Fruit fly (Drosophila melanogaster) whole organism, prepupa: ENCODE data around the gene Cyp4ac1.
A peak's percentile ranks its signal among the peaks of the same experiment; 100 is the strongest.

ENCODE experiments used
- Blimp-1 ChIP-seq: fragments of 200-800 bp; sonication (Bioruptor generic); optimal IDR thresholded peaks from 3 replicates; lab custom pipeline; 2017; ENCODE audit warnings: missing biosample characterization, missing genetic modification characterization, mild to moderate bottlenecking, moderate library complexity, missing genetic modification reagents
- CG10669 ChIP-seq: fragments of 200-800 bp; sonication (Bioruptor generic); optimal IDR thresholded peaks from 3 replicates; lab custom pipeline; 2018; ENCODE audit warnings: missing biosample characterization, mild to moderate bottlenecking, missing genetic modification characterization, moderate library complexity
- CG11762 ChIP-seq: fragments of 200-800 bp; sonication (Bioruptor generic); optimal IDR thresholded peaks from 3 replicates; lab custom pipeline; 2016; ENCODE audit warnings: missing biosample characterization, missing genetic modification characterization; ENCODE audit not compliant: insufficient read depth
- CG1621 ChIP-seq: fragments of 200-800 bp; sonication (Bioruptor generic); optimal IDR thresholded peaks from 3 replicates; lab custom pipeline; 2018; ENCODE audit warnings: missing biosample characterization, mild to moderate bottlenecking, missing genetic modification characterization
- CG16779 ChIP-seq: fragments of 200-800 bp; sonication (Bioruptor generic); optimal IDR thresholded peaks from 3 replicates; lab custom pipeline; 2017; ENCODE audit warnings: missing biosample characterization, mild to moderate bottlenecking, missing genetic modification characterization
- CG3032 ChIP-seq: fragments of 200-800 bp; optimal IDR thresholded peaks from 2 replicates; lab custom pipeline; 2019; ENCODE audit warnings: missing biosample characterization, mild to moderate bottlenecking, missing genetic modification characterization, moderate library complexity
- CG31627 ChIP-seq: fragments of 200-800 bp; sonication (Bioruptor generic); optimal IDR thresholded peaks from 3 replicates; lab custom pipeline; 2016; ENCODE audit warnings: missing biosample characterization, missing genetic modification characterization
- CG32006 ChIP-seq: fragments of 200-800 bp; sonication (Bioruptor generic); optimal IDR thresholded peaks from 3 replicates; lab custom pipeline; 2017; ENCODE audit warnings: missing biosample characterization, mild to moderate bottlenecking, missing genetic modification characterization
- CG34406 ChIP-seq: fragments of 200-800 bp; sonication (Bioruptor generic); optimal IDR thresholded peaks from 3 replicates; lab custom pipeline; 2016; ENCODE audit warnings: missing biosample characterization, missing genetic modification characterization
- CG6163 ChIP-seq: fragments of 200-800 bp; sonication (Bioruptor generic); IDR thresholded peaks from 3 replicates; pipeline ENCODE4 v1.3.6; 2022; ENCODE audit warnings: missing biosample characterization, missing genetic modification characterization
- CG6276 ChIP-seq: fragments of 200-800 bp; sonication (Bioruptor generic); optimal IDR thresholded peaks from 2 replicates; lab custom pipeline; 2017; ENCODE audit warnings: missing biosample characterization, mild to moderate bottlenecking, missing genetic modification characterization
- CG6808 ChIP-seq: fragments of 200-800 bp; sonication (Bioruptor generic); optimal IDR thresholded peaks from 3 replicates; lab custom pipeline; 2017; ENCODE audit warnings: missing biosample characterization, missing genetic modification characterization, mild to moderate bottlenecking, moderate library complexity, missing genetic modification reagents
- CG6854 ChIP-seq: fragments of 200-800 bp; sonication (Bioruptor generic); optimal IDR thresholded peaks from 2 replicates; lab custom pipeline; 2017; ENCODE audit warnings: missing biosample characterization, mild to moderate bottlenecking, missing genetic modification characterization
- CG8119 ChIP-seq: fragments of 200-800 bp; sonication (Bioruptor generic); IDR thresholded peaks from 3 replicates; pipeline ENCODE4 v1.3.6; 2022; ENCODE audit warnings: missing biosample characterization, missing genetic modification characterization
- CG9139 ChIP-seq: fragments of 200-800 bp; sonication (Bioruptor generic); optimal IDR thresholded peaks from 3 replicates; lab custom pipeline; 2017; ENCODE audit warnings: missing biosample characterization, mild to moderate bottlenecking, missing genetic modification characterization
- Eip75B ChIP-seq: fragments of 200-800 bp; sonication (Bioruptor generic); optimal IDR thresholded peaks from 3 replicates; lab custom pipeline; 2016; ENCODE audit warnings: missing biosample characterization, missing genetic modification characterization
- Eip78C ChIP-seq: fragments of 200-800 bp; sonication (Bioruptor generic); peaks from one replicate; lab custom pipeline; 2016; ENCODE audit warnings: missing biosample characterization, missing genetic modification characterization
- Eip93F ChIP-seq: fragments of 200-800 bp; sonication (Bioruptor generic); optimal IDR thresholded peaks from 2 replicates; lab custom pipeline; 2016; ENCODE audit warnings: missing biosample characterization, mild to moderate bottlenecking, missing genetic modification characterization
- Ets21C ChIP-seq: fragments of 200-800 bp; sonication (Bioruptor generic); optimal IDR thresholded peaks from 3 replicates; lab custom pipeline; 2016; ENCODE audit warnings: missing biosample characterization, missing genetic modification characterization
- Gug ChIP-seq: fragments of 200-800 bp; sonication (Bioruptor generic); IDR thresholded peaks from 2 replicates; pipeline ENCODE4 v1.3.6; 2022; ENCODE audit warnings: missing biosample characterization, missing genetic modification characterization
- Hr4 ChIP-seq: fragments of 200-800 bp; sonication (Bioruptor generic); optimal IDR thresholded peaks from 3 replicates; lab custom pipeline; 2016; ENCODE audit warnings: missing biosample characterization, missing genetic modification characterization
- Lpt ChIP-seq: fragments of 200-800 bp; sonication (Bioruptor generic); optimal IDR thresholded peaks from 3 replicates; lab custom pipeline; 2016; ENCODE audit warnings: missing biosample characterization, missing genetic modification characterization
- Met ChIP-seq: fragments of 200-800 bp; sonication (Bioruptor generic); optimal IDR thresholded peaks from 3 replicates; lab custom pipeline; 2016; ENCODE audit warnings: missing biosample characterization, missing genetic modification characterization
- Smox ChIP-seq: fragments of 200-800 bp; sonication (Bioruptor generic); optimal IDR thresholded peaks from 3 replicates; lab custom pipeline; 2016; ENCODE audit warnings: missing biosample characterization, missing genetic modification characterization
- Sox102F ChIP-seq: fragments of 200-800 bp; sonication (Bioruptor generic); optimal IDR thresholded peaks from 2 replicates; lab custom pipeline; 2016; ENCODE audit warnings: missing biosample characterization, mild to moderate bottlenecking, missing genetic modification characterization
- Sox14 ChIP-seq: fragments of 200-800 bp; sonication (Bioruptor generic); optimal IDR thresholded peaks from 3 replicates; lab custom pipeline; 2016; ENCODE audit warnings: missing biosample characterization, missing genetic modification characterization
- Sox15 ChIP-seq: fragments of 200-800 bp; sonication (Bioruptor generic); optimal IDR thresholded peaks from 3 replicates; lab custom pipeline; 2016; ENCODE audit warnings: missing biosample characterization, missing genetic modification characterization
- dsx ChIP-seq: fragments of 200-800 bp; optimal IDR thresholded peaks from 3 replicates; lab custom pipeline; 2019; ENCODE audit warnings: missing biosample characterization, mild to moderate bottlenecking, missing genetic modification characterization, moderate library complexity; ENCODE audit not compliant: poor library complexity, severe bottlenecking
- esn ChIP-seq: fragments of 200-800 bp; sonication (Bioruptor generic); optimal IDR thresholded peaks from 2 replicates; lab custom pipeline; 2016; ENCODE audit warnings: missing biosample characterization, mild to moderate bottlenecking, missing genetic modification characterization, moderate library complexity
- fd59A ChIP-seq: fragments of 200-800 bp; sonication (Bioruptor generic); optimal IDR thresholded peaks from 2 replicates; lab custom pipeline; 2017; ENCODE audit warnings: missing biosample characterization, mild to moderate bottlenecking, missing genetic modification characterization, missing genetic modification reagents
- fkh ChIP-seq: fragments of 200-800 bp; sonication (Bioruptor generic); optimal IDR thresholded peaks from 3 replicates; lab custom pipeline; 2017; ENCODE audit warnings: missing biosample characterization, mild to moderate bottlenecking, missing genetic modification characterization, moderate library complexity
- lz ChIP-seq: fragments of 200-800 bp; sonication (Bioruptor generic); optimal IDR thresholded peaks from 3 replicates; lab custom pipeline; 2016; ENCODE audit warnings: missing biosample characterization, missing genetic modification characterization
- net ChIP-seq: fragments of 200-800 bp; sonication (Bioruptor generic); optimal IDR thresholded peaks from 3 replicates; lab custom pipeline; 2016; ENCODE audit warnings: missing biosample characterization, missing genetic modification characterization
- salr ChIP-seq, 2 experiments: fragments of 200-800 bp; sonication (Bioruptor generic); optimal IDR thresholded peaks; 3 replicates each; lab custom pipeline; 2016 to 2018; ENCODE audit warnings: missing biosample characterization in 2 of 2, missing genetic modification characterization in 2 of 2, mild to moderate bottlenecking in 1 of 2
- spab ChIP-seq: fragments of 200-800 bp; sonication (Bioruptor generic); optimal IDR thresholded peaks from 2 replicates; lab custom pipeline; 2017; ENCODE audit warnings: missing biosample characterization, mild to moderate bottlenecking, missing genetic modification characterization, missing genetic modification reagents
- ss ChIP-seq, 2 experiments: fragments of 200-800 bp; sonication (Bioruptor generic); optimal IDR thresholded peaks; 2 replicates in 1 of 2; 3 replicates in 1 of 2; lab custom pipeline; 2017 to 2018; ENCODE audit warnings: mild to moderate bottlenecking in 2 of 2, missing biosample characterization in 2 of 2, missing genetic modification characterization in 2 of 2, moderate library complexity in 1 of 2
- svp ChIP-seq: fragments of 200-800 bp; sonication (Bioruptor generic); peaks from one replicate; lab custom pipeline; 2016; ENCODE audit warnings: missing biosample characterization, missing genetic modification characterization
- topi ChIP-seq: fragments of 200-800 bp; sonication (Bioruptor generic); optimal IDR thresholded peaks from 3 replicates; lab custom pipeline; 2016; ENCODE audit warnings: missing biosample characterization, missing genetic modification characterization
- vri ChIP-seq: fragments of 200-800 bp; sonication (Bioruptor generic); optimal IDR thresholded peaks from 3 replicates; lab custom pipeline; 2016; ENCODE audit warnings: missing biosample characterization, mild to moderate bottlenecking, missing genetic modification characterization

Gene Cyp4ac1

dm6 chr2L:5237899-5238566, 25.8 kb upstream of the Cyp4ac1 start (continued):
- TF ChIP-seq CG10669 (GFP tag; lab: Kevin White, UChicago) (peak; percentile 23), dsx (peak; percentile 42), CG31627 (GFP tag; lab: Kevin White, UChicago) (no peak), CG32006 (GFP tag; lab: Kevin White, UChicago) (peak; percentile 5), Lpt (no peak), Eip75B (GFP tag; lab: Kevin White, UChicago) (no peak), vri (GFP tag; lab: Kevin White, UChicago) (no peak), CG8119 (0 out of 3 replicates have a peak, but pooled peaks have one; percentile 17), Smox (GFP tag; lab: Kevin White, UChicago) (peak; percentile 29), net (GFP tag; lab: Kevin White, UChicago) (no peak), lz (GFP tag; lab: Kevin White, UChicago) (peak; percentile 2), Blimp-1 (GFP tag; lab: Kevin White, UChicago) (no peak), CG11762 (GFP tag; lab: Kevin White, UChicago) (no peak), fd59A (GFP tag; lab: Kevin White, UChicago) (peak; percentile 31), CG34406 (peak; percentile 4), CG6276 (GFP tag; lab: Kevin White, UChicago) (no peak), Gug (no peak), Hr4 (no peak), Sox102F (GFP tag; lab: Kevin White, UChicago) (no peak), Sox14 (GFP tag; lab: Kevin White, UChicago) (no peak)

dm6 chr2L:5238567-5238925, 25.3 kb upstream of the Cyp4ac1 start:
- TF ChIP-seq CG1621 (peak; percentile 13), CG6808 (GFP tag; lab: Kevin White, UChicago) (no peak), vri (GFP tag; lab: Kevin White, UChicago) (peak; percentile 4), CG6276 (GFP tag; lab: Kevin White, UChicago) (no peak), ss (GFP tag; optimal IDR thresholded peaks at IDR 0.05; lab: Kevin White, UChicago) (peak; percentile 2 to 51), CG6163 (peak; percentile 32; the same call in 2 of the 3 replicates)

- TF ChIP-seq CG16779 (tag; lab: Kevin White, UChicago) (no peak), CG6808 (GFP tag; lab: Kevin White, UChicago) (no peak), svp (GFP tag; lab: Kevin White, UChicago) (peak; percentile 1), CG9139 (GFP tag; lab: Kevin White, UChicago) (no peak), Sox15 (GFP tag; lab: Kevin White, UChicago) (no peak), spab (GFP tag; lab: Kevin White, UChicago) (no peak), Hr4 (no peak), CG1621 (no peak), Ets21C (GFP tag; lab: Kevin White, UChicago) (no peak), CG6854 (GFP tag; lab: Kevin White, UChicago) (no peak), CG10669 (GFP tag; lab: Kevin White, UChicago) (no peak), Sox14 (GFP tag; lab: Kevin White, UChicago) (no peak), Sox102F (GFP tag; lab: Kevin White, UChicago) (no peak), topi (GFP tag; lab: Kevin White, UChicago) (no peak), Lpt (no peak), Eip78C (peak; percentile 33), Eip75B (GFP tag; lab: Kevin White, UChicago) (no peak), CG3032 (no peak), salr (GFP tag; optimal IDR thresholded peaks at IDR 0.05; lab: Kevin White, UChicago) (no peak), Smox (GFP tag; lab: Kevin White, UChicago) (no peak), fkh (GFP tag; lab: Kevin White, UChicago) (peak; percentile 69), CG8119 (no peak), Met (GFP tag; lab: Kevin White, UChicago) (no peak), Eip93F (GFP tag; lab: Kevin White, UChicago) (no peak), esn (GFP tag; lab: Kevin White, UChicago) (no peak), CG32006 (GFP tag; lab: Kevin White, UChicago) (no peak), Blimp-1 (GFP tag; lab: Kevin White, UChicago) (no peak)
- TF ChIP-seq, all 60 proteins: peak for 3
Measured at dm6 chr2L:5239433-5240278, 24.1 kb upstream of the Cyp4ac1 start.
